Worm (Caenorhabditis elegans): ENCODE data around the gene ZK512.10.

ZK512.10 gene

ce11 chrIII:9144744-9145390, 14.2 kb downstream of the ZK512.10 start, which contains the start of the genes ZK512.2 and ZK512.4:
Gene ZK512.2, minus strand, starts transcription at chrIII:9144794.
Gene ZK512.4, plus strand, starts transcription at chrIII:9145340.
- no peak for TF ChIP-seq ztf-11 (tag; optimal IDR thresholded peaks at IDR 0.05)
- peak; percentile 52 for TF ChIP-seq pha-4 (tag; optimal IDR thresholded peaks at IDR 0.05)

DNA sequence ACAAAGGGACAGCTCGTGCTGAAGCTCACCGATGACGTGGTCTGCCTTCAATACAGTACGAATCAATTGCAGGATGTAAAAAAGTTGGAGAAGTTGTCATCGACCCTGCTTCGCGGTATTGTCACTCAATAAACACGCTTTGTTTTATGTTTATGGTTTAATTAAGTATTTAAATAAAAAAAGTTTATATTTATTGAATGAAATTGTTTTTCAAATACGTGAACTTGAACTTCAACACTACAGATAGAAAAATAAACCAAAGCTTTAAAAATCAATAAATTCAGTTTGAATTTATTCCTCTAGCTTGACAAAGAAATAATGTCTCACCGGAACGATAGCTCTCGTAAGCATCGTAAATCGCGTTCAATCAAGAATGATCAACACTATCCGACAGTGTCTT, 15.1 kb downstream of the ZK512.10 start, which contains the start of gene ZK512.8:
TSS of gene ZK512.8 (plus strand) at position 301 of the 400 bp plus-strand sequence.
- TF ChIP-seq hmg-11 (tag; optimal IDR thresholded peaks at IDR 0.05) (no peak), elt-1 (tag; optimal IDR thresholded peaks at IDR 0.05) (no peak), daf-12 (tag; optimal IDR thresholded peaks at IDR 0.05) (no peak), R02D3.7 (tag; optimal IDR thresholded peaks at IDR 0.05) (no peak), tbx-2 (tag; optimal IDR thresholded peaks at IDR 0.05) (no peak), egl-5 (tag; optimal IDR thresholded peaks at IDR 0.05) (no peak), lin-39 (tag; optimal IDR thresholded peaks at IDR 0.05) (no peak), unc-39 (tag; optimal IDR thresholded peaks at IDR 0.05) (no peak), aly-2 (tag; optimal IDR thresholded peaks at IDR 0.05) (no peak), pha-4 (tag; optimal IDR thresholded peaks at IDR 0.05) (no peak), ZK546.5 (tag; optimal IDR thresholded peaks at IDR 0.05) (no peak), nhr-11 (tag; optimal IDR thresholded peaks at IDR 0.05) (no peak), ceh-16 (tag; optimal IDR thresholded peaks at IDR 0.05) (no peak)

DNA sequence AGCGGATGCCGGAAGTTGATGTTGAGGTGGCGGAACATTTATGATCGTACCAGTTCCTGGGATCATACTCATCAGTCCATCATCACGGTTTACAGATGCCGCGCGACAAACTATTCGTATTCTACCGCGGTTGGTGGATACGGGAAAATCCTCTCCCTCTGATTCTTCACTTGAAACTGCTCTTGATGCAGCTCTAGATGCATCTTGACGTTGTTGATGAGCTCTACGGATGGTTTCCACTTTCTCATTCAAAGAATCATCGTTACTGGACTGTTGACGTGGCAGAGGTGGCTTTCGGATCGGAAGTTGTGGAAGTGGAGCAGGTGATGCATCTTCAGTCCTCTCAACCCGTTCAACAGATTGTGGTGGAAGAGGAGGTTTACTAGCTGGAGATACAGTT, 18.4 kb downstream of the ZK512.10 start:
- TF ChIP-seq egl-5 (tag; optimal IDR thresholded peaks at IDR 0.05) (no peak), elt-3 (tag; optimal IDR thresholded peaks at IDR 0.05) (no peak), jun-1 (tag; optimal IDR thresholded peaks at IDR 0.05) (no peak), ztf-4 (tag; optimal IDR thresholded peaks at IDR 0.05) (no peak), ztf-11 (tag; optimal IDR thresholded peaks at IDR 0.05) (no peak), R02D3.7 (tag; optimal IDR thresholded peaks at IDR 0.05) (no peak), mdl-1 (tag; optimal IDR thresholded peaks at IDR 0.05) (no peak), lin-39 (tag; optimal IDR thresholded peaks at IDR 0.05) (no peak), skn-1 (tag; optimal IDR thresholded peaks at IDR 0.05) (no peak)

DNA sequence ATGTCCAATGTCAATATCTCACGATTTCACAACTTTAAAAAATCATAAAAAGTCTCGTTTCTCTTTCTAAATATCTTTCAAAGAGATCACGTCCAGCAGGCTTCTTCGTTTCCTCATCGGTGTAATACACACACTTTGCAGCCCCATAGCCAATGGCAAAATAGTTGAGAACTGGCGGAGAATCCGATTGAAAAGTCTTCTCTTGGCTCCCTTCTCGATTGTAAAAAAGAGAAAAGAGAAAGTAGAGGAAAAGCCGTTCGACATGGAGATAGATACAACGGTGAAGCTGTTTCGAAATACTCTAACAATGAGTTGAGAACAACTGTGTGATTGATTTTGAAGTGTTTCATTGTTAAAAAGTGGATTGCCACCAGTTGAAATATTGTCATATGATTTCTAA, 21.1 kb downstream of the ZK512.10 start:
- peak; percentile 52 for TF ChIP-seq nfya-1 (tag; optimal IDR thresholded peaks at IDR 0.05; ENCODE audit: insufficient read depth)
- no peak for TF ChIP-seq nhr-12 (tag; optimal IDR thresholded peaks at IDR 0.05)

- TF ChIP-seq lsy-12 (tag; optimal IDR thresholded peaks at IDR 0.05), result no peak
- no peak for TF ChIP-seq nhr-43 (tag; optimal IDR thresholded peaks at IDR 0.05; ENCODE audit: poor library complexity, severe bottlenecking)
- TF ChIP-seq mdl-1 (tag; optimal IDR thresholded peaks at IDR 0.05), result no peak
- TF ChIP-seq elt-1 (tag; optimal IDR thresholded peaks at IDR 0.05), result no peak
- TF ChIP-seq sea-2 (GFP tag; optimal IDR thresholded peaks at IDR 0.05), result no peak
- no peak for TF ChIP-seq fkh-10 (GFP tag; optimal IDR thresholded peaks at IDR 0.05)
- TF ChIP-seq nhr-23 (tag; optimal IDR thresholded peaks at IDR 0.05), result no peak
- TF ChIP-seq ceh-28 (tag; optimal IDR thresholded peaks at IDR 0.05), result no peak
Measured at ce11 chrIII:9152950-9153349, 22.3 kb downstream of the ZK512.10 start.

- TF ChIP-seq nhr-77 (tag; optimal IDR thresholded peaks at IDR 0.05) (no peak), fkh-2 (tag; optimal IDR thresholded peaks at IDR 0.05) (no peak), sea-2 (GFP tag; optimal IDR thresholded peaks at IDR 0.05) (no peak), egl-27 (tag; optimal IDR thresholded peaks at IDR 0.05) (no peak), pha-4 (tag; optimal IDR thresholded peaks at IDR 0.05) (no peak), ama-1 (optimal IDR thresholded peaks at IDR 0.05) (no peak), nhr-28 (tag; optimal IDR thresholded peaks at IDR 0.05) (no peak), jun-1 (tag; optimal IDR thresholded peaks at IDR 0.05) (no peak), elt-2 (tag; optimal IDR thresholded peaks at IDR 0.05) (no peak), ztf-4 (tag; optimal IDR thresholded peaks at IDR 0.05) (no peak), ceh-16 (tag; optimal IDR thresholded peaks at IDR 0.05) (no peak), lin-15B (tag; optimal IDR thresholded peaks at IDR 0.05) (no peak), nhr-23 (tag; optimal IDR thresholded peaks at IDR 0.05) (no peak), ZK546.5 (tag; optimal IDR thresholded peaks at IDR 0.05) (no peak), nhr-76 (tag; optimal IDR thresholded peaks at IDR 0.05) (no peak), nhr-11 (tag; optimal IDR thresholded peaks at IDR 0.05) (no peak), nhr-67 (tag; optimal IDR thresholded peaks at IDR 0.05) (no peak), mdl-1 (tag; optimal IDR thresholded peaks at IDR 0.05) (no peak), nhr-25 (tag; optimal IDR thresholded peaks at IDR 0.05) (no peak), nhr-43 (tag; optimal IDR thresholded peaks at IDR 0.05; ENCODE audit: poor library complexity, severe bottlenecking) (no peak)
Measured at ce11 chrIII:9153809-9154208, 23.1 kb downstream of the ZK512.10 start, which contains the start of gene nhl-1. Gene nhl-1, minus strand, starts transcription at chrIII:9153909.
